Worm (Caenorhabditis elegans): Measurements from ENCODE around the gene arrd-2.

Gene arrd-2

ce11 chrII:9385241-9385640 lies 22.3 kb upstream of the arrd-2 start, which contains the start of gene C06C3.7:
Gene C06C3.7 (plus strand): TSS chrII:9385541.
- TF ChIP-seq sem-4 (tag; optimal IDR thresholded peaks at IDR 0.05) = no peak
- TF ChIP-seq dmd-4 (tag; optimal IDR thresholded peaks at IDR 0.05) = no peak
- TF ChIP-seq nhr-11 (tag; optimal IDR thresholded peaks at IDR 0.05) = no peak
- TF ChIP-seq fos-1 (tag; optimal IDR thresholded peaks at IDR 0.05) = no peak
- TF ChIP-seq mbf-1 (tag; optimal IDR thresholded peaks at IDR 0.05) = no peak
- no peak for TF ChIP-seq lin-13 (GFP tag; optimal IDR thresholded peaks at IDR 0.05)
- TF ChIP-seq alr-1 (tag; optimal IDR thresholded peaks at IDR 0.05) = no peak
- no peak for TF ChIP-seq R02D3.7 (tag; optimal IDR thresholded peaks at IDR 0.05)
- no peak for TF ChIP-seq nhr-6 (tag; optimal IDR thresholded peaks at IDR 0.05)
- TF ChIP-seq skn-1 (tag; optimal IDR thresholded peaks at IDR 0.05) = no peak
- no peak for TF ChIP-seq zag-1 (tag; optimal IDR thresholded peaks at IDR 0.05)

- TF ChIP-seq ztf-1 (GFP tag; conservative IDR thresholded peaks at IDR 0.05) (no peak), lsy-2 (tag; optimal IDR thresholded peaks at IDR 0.05) (no peak), C34F6.9 (tag; optimal IDR thresholded peaks at IDR 0.05) (no peak), ceh-16 (tag; optimal IDR thresholded peaks at IDR 0.05) (no peak), nhr-129 (tag; optimal IDR thresholded peaks at IDR 0.05) (no peak), nhr-25 (tag; optimal IDR thresholded peaks at IDR 0.05) (no peak), zag-1 (tag; optimal IDR thresholded peaks at IDR 0.05) (no peak), R02D3.7 (tag; optimal IDR thresholded peaks at IDR 0.05) (no peak), ZK546.5 (tag; optimal IDR thresholded peaks at IDR 0.05) (no peak)
Measured at ce11 chrII:9392724-9393123, 14.8 kb upstream of the arrd-2 start, which contains the start of gene lido-17. Gene lido-17 (minus strand): TSS chrII:9392824.

ce11 chrII:9397496-9397895 lies 10.1 kb upstream of the arrd-2 start, which contains the start of gene Y51B9A.9:
Gene Y51B9A.9 (minus strand): TSS chrII:9397596.
- TF ChIP-seq unc-62 (GFP tag; optimal IDR thresholded peaks at IDR 0.05) (no peak), mdl-1 (tag; optimal IDR thresholded peaks at IDR 0.05) (no peak), lin-13 (GFP tag; optimal IDR thresholded peaks at IDR 0.05) (no peak), fos-1 (tag; optimal IDR thresholded peaks at IDR 0.05) (no peak), elt-3 (tag; optimal IDR thresholded peaks at IDR 0.05) (no peak), nhr-23 (tag; optimal IDR thresholded peaks at IDR 0.05) (no peak), egl-27 (tag; optimal IDR thresholded peaks at IDR 0.05) (no peak), zag-1 (tag; optimal IDR thresholded peaks at IDR 0.05) (no peak), ztf-11 (tag; optimal IDR thresholded peaks at IDR 0.05) (no peak), peb-1 (tag; optimal IDR thresholded peaks at IDR 0.05) (no peak), dmd-4 (tag; optimal IDR thresholded peaks at IDR 0.05) (no peak), R02D3.7 (tag; optimal IDR thresholded peaks at IDR 0.05) (no peak)

ce11 chrII:9398370-9398901 lies 9.1 kb upstream of the arrd-2 start, which contains the start of the genes Y51B9A.14 and Y51B9A.8:
Gene Y51B9A.14 (minus strand): TSS chrII:9398470.
Gene Y51B9A.8 (plus strand): TSS chrII:9398851.
- TF ChIP-seq lin-11 (tag; optimal IDR thresholded peaks at IDR 0.05) = no peak
- no peak for TF ChIP-seq mab-5 (tag; optimal IDR thresholded peaks at IDR 0.05)
- no peak for TF ChIP-seq Y55F3AM.14 (GFP tag; optimal IDR thresholded peaks at IDR 0.05)
- no peak for TF ChIP-seq aly-2 (tag; optimal IDR thresholded peaks at IDR 0.05)
- no peak for TF ChIP-seq nhr-10 (tag; optimal IDR thresholded peaks at IDR 0.05)
- TF ChIP-seq ztf-4 (tag; optimal IDR thresholded peaks at IDR 0.05) = no peak
- no peak for TF ChIP-seq nhr-25 (tag; optimal IDR thresholded peaks at IDR 0.05)
- no peak for TF ChIP-seq elt-1 (tag; optimal IDR thresholded peaks at IDR 0.05)
- TF ChIP-seq dmd-4 (tag; optimal IDR thresholded peaks at IDR 0.05) = no peak
- TF ChIP-seq lin-39 (tag; optimal IDR thresholded peaks at IDR 0.05) = no peak
- TF ChIP-seq C34F6.9 (tag; optimal IDR thresholded peaks at IDR 0.05) = no peak
- no peak for TF ChIP-seq nhr-6 (tag; optimal IDR thresholded peaks at IDR 0.05)
- no peak for TF ChIP-seq mdl-1 (tag; optimal IDR thresholded peaks at IDR 0.05)
- TF ChIP-seq ztf-1 (GFP tag; conservative IDR thresholded peaks at IDR 0.05) = no peak
- TF ChIP-seq ama-1 (optimal IDR thresholded peaks at IDR 0.05) = no peak

ce11 chrII:9399746-9400145 lies 7.8 kb upstream of the arrd-2 start, which contains the start of gene Y51B9A.7:
Gene Y51B9A.7 (plus strand): TSS chrII:9400046.
- TF ChIP-seq nhr-25 (tag; optimal IDR thresholded peaks at IDR 0.05) (no peak), nhr-11 (tag; optimal IDR thresholded peaks at IDR 0.05) (no peak), aly-2 (tag; optimal IDR thresholded peaks at IDR 0.05) (no peak), unc-62 (GFP tag; optimal IDR thresholded peaks at IDR 0.05) (no peak), nhr-21 (tag; optimal IDR thresholded peaks at IDR 0.05) (no peak), blmp-1 (tag; optimal IDR thresholded peaks at IDR 0.05; ENCODE audit: insufficient read depth) (no peak), nhr-237 (tag; optimal IDR thresholded peaks at IDR 0.05) (no peak)
